Worm (Caenorhabditis elegans) whole organism, L3 larva: ENCODE data around the gene lhpp-1.

Source experiments
- aly-2 ChIP-seq: fragments of 150-350 bp; optimal IDR thresholded peaks from 2 replicates; lab custom pipeline; 2014; ENCODE audit warnings: missing biosample characterization, missing genetic modification characterization
- egl-27 ChIP-seq: sonication (generic microtip); optimal IDR thresholded peaks from 4 replicates; lab custom pipeline; 2017; ENCODE audit warnings: missing biosample characterization, missing genetic modification reagents, missing genetic modification characterization

DNA sequence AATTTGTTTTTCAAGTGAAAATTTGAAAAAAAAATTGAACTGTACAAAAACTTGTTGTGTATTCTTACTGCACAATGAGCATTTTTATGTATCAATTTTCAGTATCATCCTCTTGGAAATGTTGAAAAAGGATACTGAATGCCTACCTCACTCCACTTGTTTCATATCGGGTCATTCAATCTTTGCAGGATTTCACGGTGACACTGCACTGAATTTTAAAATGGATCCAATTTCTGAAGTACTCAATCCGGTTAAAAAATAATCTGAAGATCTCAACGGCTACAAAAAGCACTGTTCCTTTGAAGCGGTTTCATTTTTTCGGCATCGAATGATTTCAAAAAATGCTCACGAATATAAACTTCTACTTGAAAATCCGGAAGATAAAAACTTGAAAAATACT lies 26.3 kb upstream of the lhpp-1 start:
- TF ChIP-seq egl-27 (tag; lab: Kevin White, UChicago) = no peak
- no peak for TF ChIP-seq aly-2 (tag; lab: Kevin White, UChicago)
